Worm (Caenorhabditis elegans) whole organism, young adult: Measurements from ENCODE around the gene Y44A6B.3.

ENCODE experiments used
- Y53F4B.3 ChIP-seq: fragments of 200-800 bp; sonication (Bioruptor generic); IDR thresholded peaks from 2 replicates; pipeline ENCODE4 v1.3.6; 2022; ENCODE audit warnings: missing genetic modification reagents, missing genetic modification characterization, missing compliant biosample characterization
- Y67H2A.10 ChIP-seq: fragments of 200-800 bp; sonication (Bioruptor generic); conservative IDR thresholded peaks from 2 replicates; pipeline ENCODE4 v1.3.6; 2022; ENCODE audit warnings: missing genetic modification reagents, missing genetic modification characterization, missing compliant biosample characterization
- dpff-1 ChIP-seq: sonication (generic microtip); optimal IDR thresholded peaks from 2 replicates; lab custom pipeline; 2017; ENCODE audit warnings: mild to moderate bottlenecking, missing genetic modification characterization, missing compliant biosample characterization
- efl-1 ChIP-seq: fragments of 150-350 bp; optimal IDR thresholded peaks from 2 replicates; lab custom pipeline; 2014; ENCODE audit warnings: missing biosample characterization, missing genetic modification reagents, missing genetic modification characterization
- egl-44 ChIP-seq: fragments of 200-800 bp; sonication (Bioruptor generic); IDR thresholded peaks from 2 replicates; pipeline ENCODE4 v1.3.6; 2022; ENCODE audit warnings: missing genetic modification reagents, missing genetic modification characterization, missing compliant biosample characterization
- hsf-1 ChIP-seq: fragments of 200-800 bp; sonication (Bioruptor generic); IDR thresholded peaks from 2 replicates; pipeline ENCODE4 v1.3.6; 2022; ENCODE audit warnings: missing genetic modification reagents, missing genetic modification characterization, missing compliant biosample characterization
- lin-26 ChIP-seq: fragments of 200-800 bp; sonication (Bioruptor generic); IDR thresholded peaks from 2 replicates; pipeline ENCODE4 v1.3.6; 2022; ENCODE audit warnings: missing genetic modification reagents, missing genetic modification characterization, missing compliant biosample characterization
- lin-35 ChIP-seq, 3 experiments: fragments of 150-350 bp in 2 of 3; sonication (generic microtip) in 1 of 3; optimal IDR thresholded peaks; 2 replicates each; lab custom pipeline; 2014 to 2018; ENCODE audit warnings: missing biosample characterization in 3 of 3, missing genetic modification characterization in 3 of 3, missing genetic modification reagents in 3 of 3
- nfya-1 ChIP-seq: sonication (generic microtip); optimal IDR thresholded peaks from 2 replicates; lab custom pipeline; 2017; ENCODE audit warnings: antibody characterized with exemption, missing compliant biosample characterization, missing genetic modification characterization, borderline replicate concordance; ENCODE audit not compliant: insufficient read depth
- pha-4 ChIP-seq: fragments of 150-350 bp; sonication (generic microtip); optimal IDR thresholded peaks from 2 replicates; lab custom pipeline; 2014; ENCODE audit warnings: missing biosample characterization, missing genetic modification reagents, missing genetic modification characterization
- sdz-38 ChIP-seq: sonication (generic microtip); optimal IDR thresholded peaks from 2 replicates; lab custom pipeline; 2016; ENCODE audit warnings: missing genotype, missing genetic modification characterization, missing compliant biosample characterization
- xnd-1 ChIP-seq: sonication (generic microtip); optimal IDR thresholded peaks from 2 replicates; lab custom pipeline; 2016; ENCODE audit warnings: missing genotype, missing genetic modification reagents, missing genetic modification characterization, missing compliant biosample characterization

- no peak for TF ChIP-seq lin-35 (GFP tag; optimal IDR thresholded peaks at IDR 0.05; lab: Kevin White, UChicago)
- TF ChIP-seq sdz-38 (tag; lab: Kevin White, UChicago): no peak
- TF ChIP-seq lin-26: no peak
- TF ChIP-seq hsf-1 (GFP tag; lab: Robert Waterston, UW): no peak
- TF ChIP-seq xnd-1 (tag; lab: Kevin White, UChicago): no peak
- no peak for TF ChIP-seq dpff-1 (tag; lab: Kevin White, UChicago)
- no peak for TF ChIP-seq nfya-1 (tag; lab: Kevin White, UChicago)
- no peak for TF ChIP-seq pha-4 (tag; lab: Kevin White, UChicago)
- TF ChIP-seq efl-1: no peak
- no peak for TF ChIP-seq Y53F4B.3
- TF ChIP-seq egl-44 (GFP tag; lab: Robert Waterston, UW): no peak
- no peak for TF ChIP-seq Y67H2A.10
These were observed 41.2 kb downstream of the Y44A6B.3 start, which contains the start of gene F46B3.1 for ce11 chrV:20597076-20597475.
